Fruit fly (Drosophila melanogaster) whole organism, prepupa: Measurements from ENCODE around the gene CG5455.

Experiments used
- Blimp-1 ChIP-seq: fragments of 200-800 bp; sonication (Bioruptor generic); optimal IDR thresholded peaks from 3 replicates; lab custom pipeline; 2017; ENCODE audit warnings: missing biosample characterization, missing genetic modification characterization, mild to moderate bottlenecking, moderate library complexity, missing genetic modification reagents
- CG11294 ChIP-seq: fragments of 200-800 bp; sonication (Bioruptor generic); IDR thresholded peaks from 2 replicates; pipeline ENCODE4 v1.3.6; 2022; ENCODE audit warnings: missing biosample characterization, missing genetic modification characterization
- CG15336 ChIP-seq: fragments of 200-800 bp; sonication (Bioruptor generic); IDR thresholded peaks from 2 replicates; pipeline ENCODE4 v1.3.6; 2022; ENCODE audit warnings: missing biosample characterization, missing genetic modification characterization
- CG1621 ChIP-seq: fragments of 200-800 bp; sonication (Bioruptor generic); optimal IDR thresholded peaks from 3 replicates; lab custom pipeline; 2018; ENCODE audit warnings: missing biosample characterization, mild to moderate bottlenecking, missing genetic modification characterization
- CG16779 ChIP-seq: fragments of 200-800 bp; sonication (Bioruptor generic); optimal IDR thresholded peaks from 3 replicates; lab custom pipeline; 2017; ENCODE audit warnings: missing biosample characterization, mild to moderate bottlenecking, missing genetic modification characterization
- CG31627 ChIP-seq: fragments of 200-800 bp; sonication (Bioruptor generic); optimal IDR thresholded peaks from 3 replicates; lab custom pipeline; 2016; ENCODE audit warnings: missing biosample characterization, missing genetic modification characterization
- CG32006 ChIP-seq: fragments of 200-800 bp; sonication (Bioruptor generic); optimal IDR thresholded peaks from 3 replicates; lab custom pipeline; 2017; ENCODE audit warnings: missing biosample characterization, mild to moderate bottlenecking, missing genetic modification characterization
- CG34406 ChIP-seq: fragments of 200-800 bp; sonication (Bioruptor generic); optimal IDR thresholded peaks from 3 replicates; lab custom pipeline; 2016; ENCODE audit warnings: missing biosample characterization, missing genetic modification characterization
- CG3919 ChIP-seq: fragments of 200-800 bp; sonication (Bioruptor generic); optimal IDR thresholded peaks from 3 replicates; lab custom pipeline; 2016; ENCODE audit warnings: missing biosample characterization, missing genetic modification characterization
- CG4318 ChIP-seq: fragments of 200-800 bp; sonication (Bioruptor generic); optimal IDR thresholded peaks from 3 replicates; lab custom pipeline; 2017; ENCODE audit warnings: missing biosample characterization, mild to moderate bottlenecking, missing genetic modification characterization
- CG6163 ChIP-seq: fragments of 200-800 bp; sonication (Bioruptor generic); IDR thresholded peaks from 3 replicates; pipeline ENCODE4 v1.3.6; 2022; ENCODE audit warnings: missing biosample characterization, missing genetic modification characterization
- CG6276 ChIP-seq: fragments of 200-800 bp; sonication (Bioruptor generic); optimal IDR thresholded peaks from 2 replicates; lab custom pipeline; 2017; ENCODE audit warnings: missing biosample characterization, mild to moderate bottlenecking, missing genetic modification characterization
- CG6808 ChIP-seq: fragments of 200-800 bp; sonication (Bioruptor generic); optimal IDR thresholded peaks from 3 replicates; lab custom pipeline; 2017; ENCODE audit warnings: missing biosample characterization, missing genetic modification characterization, mild to moderate bottlenecking, moderate library complexity, missing genetic modification reagents
- CG6854 ChIP-seq: fragments of 200-800 bp; sonication (Bioruptor generic); optimal IDR thresholded peaks from 2 replicates; lab custom pipeline; 2017; ENCODE audit warnings: missing biosample characterization, mild to moderate bottlenecking, missing genetic modification characterization
- CG8319 ChIP-seq: fragments of 200-800 bp; sonication (Bioruptor generic); optimal IDR thresholded peaks from 3 replicates; lab custom pipeline; 2016; ENCODE audit warnings: missing biosample characterization, missing genetic modification characterization
- CG9139 ChIP-seq: fragments of 200-800 bp; sonication (Bioruptor generic); optimal IDR thresholded peaks from 3 replicates; lab custom pipeline; 2017; ENCODE audit warnings: missing biosample characterization, mild to moderate bottlenecking, missing genetic modification characterization
- Eip75B ChIP-seq: fragments of 200-800 bp; sonication (Bioruptor generic); optimal IDR thresholded peaks from 3 replicates; lab custom pipeline; 2016; ENCODE audit warnings: missing biosample characterization, missing genetic modification characterization
- Eip93F ChIP-seq: fragments of 200-800 bp; sonication (Bioruptor generic); optimal IDR thresholded peaks from 2 replicates; lab custom pipeline; 2016; ENCODE audit warnings: missing biosample characterization, mild to moderate bottlenecking, missing genetic modification characterization
- Ets21C ChIP-seq: fragments of 200-800 bp; sonication (Bioruptor generic); optimal IDR thresholded peaks from 3 replicates; lab custom pipeline; 2016; ENCODE audit warnings: missing biosample characterization, missing genetic modification characterization
- Hr38 ChIP-seq: sonication (Bioruptor generic); optimal IDR thresholded peaks from 2 replicates; lab custom pipeline; 2016; ENCODE audit warnings: missing biosample characterization, missing genetic modification characterization
- Lpt ChIP-seq: fragments of 200-800 bp; sonication (Bioruptor generic); optimal IDR thresholded peaks from 3 replicates; lab custom pipeline; 2016; ENCODE audit warnings: missing biosample characterization, missing genetic modification characterization
- OdsH ChIP-seq: fragments of 200-800 bp; sonication (Bioruptor generic); optimal IDR thresholded peaks from 3 replicates; lab custom pipeline; 2016; ENCODE audit warnings: missing biosample characterization, missing genetic modification characterization
- Smox ChIP-seq: fragments of 200-800 bp; sonication (Bioruptor generic); optimal IDR thresholded peaks from 3 replicates; lab custom pipeline; 2016; ENCODE audit warnings: missing biosample characterization, missing genetic modification characterization
- Sox102F ChIP-seq: fragments of 200-800 bp; sonication (Bioruptor generic); optimal IDR thresholded peaks from 2 replicates; lab custom pipeline; 2016; ENCODE audit warnings: missing biosample characterization, mild to moderate bottlenecking, missing genetic modification characterization
- Sox14 ChIP-seq: fragments of 200-800 bp; sonication (Bioruptor generic); optimal IDR thresholded peaks from 3 replicates; lab custom pipeline; 2016; ENCODE audit warnings: missing biosample characterization, missing genetic modification characterization
- acj6 ChIP-seq: fragments of 200-800 bp; sonication (Bioruptor generic); optimal IDR thresholded peaks from 3 replicates; lab custom pipeline; 2016; ENCODE audit warnings: missing biosample characterization, missing genetic modification characterization
- cyc ChIP-seq: fragments of 200-800 bp; sonication (Bioruptor generic); optimal IDR thresholded peaks from 3 replicates; lab custom pipeline; 2016; ENCODE audit warnings: missing biosample characterization, missing genetic modification characterization
- dac ChIP-seq: fragments of 200-800 bp; sonication (Bioruptor generic); optimal IDR thresholded peaks from 2 replicates; lab custom pipeline; 2017; ENCODE audit warnings: missing biosample characterization, mild to moderate bottlenecking, missing genetic modification characterization
- dsx ChIP-seq: fragments of 200-800 bp; optimal IDR thresholded peaks from 3 replicates; lab custom pipeline; 2019; ENCODE audit warnings: missing biosample characterization, mild to moderate bottlenecking, missing genetic modification characterization, moderate library complexity; ENCODE audit not compliant: poor library complexity, severe bottlenecking
- esn ChIP-seq: fragments of 200-800 bp; sonication (Bioruptor generic); optimal IDR thresholded peaks from 2 replicates; lab custom pipeline; 2016; ENCODE audit warnings: missing biosample characterization, mild to moderate bottlenecking, missing genetic modification characterization, moderate library complexity
- fd85E ChIP-seq: fragments of 200-800 bp; sonication (Bioruptor generic); optimal IDR thresholded peaks from 3 replicates; lab custom pipeline; 2016; ENCODE audit warnings: missing biosample characterization, missing genetic modification characterization
- lz ChIP-seq: fragments of 200-800 bp; sonication (Bioruptor generic); optimal IDR thresholded peaks from 3 replicates; lab custom pipeline; 2016; ENCODE audit warnings: missing biosample characterization, missing genetic modification characterization
- net ChIP-seq: fragments of 200-800 bp; sonication (Bioruptor generic); optimal IDR thresholded peaks from 3 replicates; lab custom pipeline; 2016; ENCODE audit warnings: missing biosample characterization, missing genetic modification characterization
- pdm3 ChIP-seq: fragments of 200-800 bp; sonication (Bioruptor generic); optimal IDR thresholded peaks from 3 replicates; lab custom pipeline; 2016; ENCODE audit warnings: missing biosample characterization, missing genetic modification characterization
- salr ChIP-seq, 2 experiments: fragments of 200-800 bp; sonication (Bioruptor generic); optimal IDR thresholded peaks; 3 replicates each; lab custom pipeline; 2016 to 2018; ENCODE audit warnings: missing biosample characterization in 2 of 2, missing genetic modification characterization in 2 of 2, mild to moderate bottlenecking in 1 of 2
- ss ChIP-seq, 2 experiments: fragments of 200-800 bp; sonication (Bioruptor generic); optimal IDR thresholded peaks; 2 replicates in 1 of 2; 3 replicates in 1 of 2; lab custom pipeline; 2017 to 2018; ENCODE audit warnings: mild to moderate bottlenecking in 2 of 2, missing biosample characterization in 2 of 2, missing genetic modification characterization in 2 of 2, moderate library complexity in 1 of 2
- topi ChIP-seq: fragments of 200-800 bp; sonication (Bioruptor generic); optimal IDR thresholded peaks from 3 replicates; lab custom pipeline; 2016; ENCODE audit warnings: missing biosample characterization, missing genetic modification characterization

Gene CG5455

DNA sequence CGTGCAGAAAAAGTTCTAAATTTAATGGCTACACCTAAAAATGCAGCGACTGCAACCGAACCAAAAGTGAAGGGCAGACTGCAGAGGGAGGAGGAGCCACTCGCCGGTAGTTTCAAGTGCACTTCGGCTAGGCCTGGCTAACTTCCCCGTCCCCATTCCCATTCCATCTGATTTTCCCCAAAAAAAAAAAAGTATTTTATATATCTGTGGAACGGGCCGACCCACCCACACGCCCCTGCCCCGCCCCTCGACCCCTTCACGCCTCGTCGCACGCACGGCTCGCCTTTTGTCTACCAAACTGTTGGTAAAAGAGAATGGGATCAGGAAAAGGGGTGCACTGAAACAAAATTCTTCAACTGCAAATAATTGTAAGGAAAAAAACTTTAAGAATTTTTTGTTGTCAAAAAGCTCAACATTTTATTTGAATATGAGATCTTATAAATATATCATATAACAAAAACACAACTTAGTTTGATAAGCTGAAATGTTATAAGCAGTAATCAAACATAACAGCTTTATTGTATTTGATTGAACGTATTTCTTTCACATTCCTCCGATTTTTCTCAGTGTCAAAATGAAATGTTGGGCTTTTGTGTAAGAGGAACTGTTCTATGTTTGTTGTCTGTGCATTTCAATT, 17.3 kb upstream of the CG5455 start (continued):
- TF ChIP-seq Eip93F (GFP tag; lab: Kevin White, UChicago) (no peak), Hr38 (GFP tag; lab: Kevin White, UChicago) (no peak), Sox14 (GFP tag; lab: Kevin White, UChicago) (no peak), Sox102F (no peak), cyc (GFP tag; lab: Kevin White, UChicago) (no peak), CG4318 (GFP tag; lab: Kevin White, UChicago) (peak; percentile 32), Eip75B (GFP tag; lab: Kevin White, UChicago) (peak; percentile 41), CG31627 (GFP tag; lab: Kevin White, UChicago) (no peak), dac (GFP tag; lab: Kevin White, UChicago) (no peak), OdsH (GFP tag; lab: Kevin White, UChicago) (peak; percentile 18), CG6854 (GFP tag; lab: Kevin White, UChicago) (no peak), esn (GFP tag; lab: Kevin White, UChicago) (no peak), CG16779 (tag; lab: Kevin White, UChicago) (no peak), CG8319 (GFP tag; lab: Kevin White, UChicago) (no peak), pdm3 (GFP tag; lab: Kevin White, UChicago) (no peak), CG6808 (no peak), lz (GFP tag; lab: Kevin White, UChicago) (no peak), CG34406 (GFP tag; lab: Kevin White, UChicago) (no peak), CG6163 (GFP tag; lab: Robert Waterston, UW) (peak; percentile 63; the same call in 1 of the 3 replicates), CG9139 (GFP tag; lab: Kevin White, UChicago) (no peak), fd85E (GFP tag; lab: Kevin White, UChicago) (no peak), ss (GFP tag; optimal IDR thresholded peaks at IDR 0.05; lab: Kevin White, UChicago) (no peak), CG3919 (GFP tag; lab: Kevin White, UChicago) (no peak), Smox (GFP tag; lab: Kevin White, UChicago) (no peak), Lpt (peak; percentile 33), topi (GFP tag; lab: Kevin White, UChicago) (no peak), dsx (GFP tag; lab: Kevin White, UChicago) (peak; percentile 22), CG6276 (GFP tag; lab: Kevin White, UChicago) (peak; percentile 66), Ets21C (no peak), CG32006 (GFP tag; lab: Kevin White, UChicago) (peak; percentile 70), CG15336 (GFP tag; lab: Robert Waterston, UW) (peak; percentile 63; the same call in 1 of the 2 replicates), net (no peak), CG11294 (peak; percentile 12; the same call in 1 of the 2 replicates)

- TF ChIP-seq acj6 (GFP tag; lab: Kevin White, UChicago) (no peak), dsx (GFP tag; lab: Kevin White, UChicago) (no peak), CG31627 (GFP tag; lab: Kevin White, UChicago) (no peak), CG8319 (GFP tag; lab: Kevin White, UChicago) (no peak), cyc (GFP tag; lab: Kevin White, UChicago) (no peak), topi (GFP tag; lab: Kevin White, UChicago) (no peak), fd85E (GFP tag; lab: Kevin White, UChicago) (no peak), CG1621 (tag; lab: Kevin White, UChicago) (no peak), salr (GFP tag; optimal IDR thresholded peaks at IDR 0.05; lab: Kevin White, UChicago) (no peak), Lpt (no peak), Blimp-1 (GFP tag; lab: Kevin White, UChicago) (no peak), Ets21C (no peak)
Measured at dm6 chr3R:26448779-26449178, 12.5 kb upstream of the CG5455 start, which contains the start of gene Hex-t1. TSS of gene Hex-t1 (plus strand) at chr3R:26449079.
